Fruit fly (Drosophila melanogaster) whole organism, wandering third instar larva: Measurements from ENCODE around the gene CG42781.

Experiments used
- Abd-B ChIP-seq: fragments of >200 bp; optimal IDR thresholded peaks from 2 replicates; lab custom pipeline; 2017; ENCODE audit warnings: missing biosample characterization, missing genetic modification characterization
- Dif ChIP-seq: fragments of 200-275, 200-300 bp; sonication (Bioruptor generic); optimal IDR thresholded peaks from 2 replicates; lab custom pipeline; 2018; ENCODE audit warnings: missing biosample characterization, missing genetic modification characterization; ENCODE audit not compliant: partially characterized antibody
- Hr83 ChIP-seq: fragments of 200-300 bp; sonication (Bioruptor generic); optimal IDR thresholded peaks from 2 replicates; lab custom pipeline; 2016; ENCODE audit warnings: missing biosample characterization, mild to moderate bottlenecking, missing genetic modification characterization, moderate library complexity; ENCODE audit not compliant: poor library complexity, severe bottlenecking
- Jra ChIP-seq: sonication (Bioruptor generic); optimal IDR thresholded peaks from 2 replicates; lab custom pipeline; 2016; ENCODE audit warnings: missing biosample characterization, missing genetic modification characterization
- OdsH ChIP-seq: fragments of 200-800 bp; sonication (Bioruptor generic); optimal IDR thresholded peaks from 2 replicates; lab custom pipeline; 2016; ENCODE audit warnings: missing biosample characterization, mild to moderate bottlenecking, missing genetic modification characterization
- br ChIP-seq: fragments of 200-800 bp; sonication (Bioruptor generic); optimal IDR thresholded peaks from 2 replicates; lab custom pipeline; 2016; ENCODE audit warnings: missing biosample characterization, missing genetic modification characterization
- ey ChIP-seq: fragments of 200-800 bp; sonication (Bioruptor generic); optimal IDR thresholded peaks from 2 replicates; lab custom pipeline; 2016; ENCODE audit warnings: missing biosample characterization, missing genetic modification characterization
- foxo ChIP-seq, 2 experiments: fragments of 200-800 bp; sonication (Bioruptor generic); optimal IDR thresholded peaks; 2 replicates in 1 of 2; 3 replicates in 1 of 2; lab custom pipeline; 2016 to 2017; ENCODE audit warnings: missing biosample characterization in 2 of 2, missing genetic modification characterization in 2 of 2
- h ChIP-seq: fragments of 200-800 bp; sonication (Bioruptor generic); optimal IDR thresholded peaks from 3 replicates; lab custom pipeline; 2016; ENCODE audit warnings: missing biosample characterization, mild to moderate bottlenecking, missing genetic modification characterization
- lola ChIP-seq: fragments of >200 bp; optimal IDR thresholded peaks from 2 replicates; lab custom pipeline; 2017; ENCODE audit warnings: missing biosample characterization, missing genetic modification characterization
- pan ChIP-seq: fragments of >200 bp; optimal IDR thresholded peaks from 2 replicates; lab custom pipeline; 2017
- psq ChIP-seq: fragments of 200-800 bp; sonication (Bioruptor generic); optimal IDR thresholded peaks from 3 replicates; lab custom pipeline; 2017; ENCODE audit warnings: missing biosample characterization, mild to moderate bottlenecking, missing genetic modification characterization, moderate library complexity
- sv ChIP-seq: fragments of 200-800 bp; sonication (Bioruptor generic); optimal IDR thresholded peaks from 3 replicates; lab custom pipeline; 2016; ENCODE audit warnings: missing biosample characterization, missing genetic modification characterization
- tai ChIP-seq: sonication (Bioruptor generic); optimal IDR thresholded peaks from 2 replicates; lab custom pipeline; 2016; ENCODE audit warnings: missing biosample characterization, missing genetic modification characterization

DNA sequence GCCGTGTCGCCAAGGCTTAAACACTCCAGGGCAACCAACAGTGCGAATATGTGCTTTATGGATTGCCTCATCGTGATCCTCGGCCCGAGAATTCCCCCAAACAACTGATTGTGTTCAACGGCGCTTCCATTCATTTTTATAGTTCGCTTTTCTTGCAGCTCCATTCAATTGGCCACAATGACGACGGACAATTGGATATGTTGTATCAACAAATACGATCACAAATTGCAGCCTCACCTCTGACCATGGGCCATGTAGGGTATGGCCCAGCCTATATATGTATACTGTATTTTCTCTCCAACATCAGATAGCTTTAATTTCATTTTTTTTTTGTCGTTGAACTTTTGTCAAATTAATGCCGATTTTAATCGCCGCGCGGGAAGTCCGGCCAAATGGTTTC, 42.0 kb upstream of the CG42781 start, which contains the start of gene CG15036:
- TF ChIP-seq Dif (no peak), sv (no peak), ey (GFP tag; lab: Kevin White, UChicago) (no peak), br (GFP tag; lab: Kevin White, UChicago) (no peak), OdsH (GFP tag; lab: Kevin White, UChicago) (no peak), Abd-B (no peak), Jra (GFP tag; lab: Kevin White, UChicago) (no peak), Hr83 (no peak), pan (lab: Kevin White, UChicago) (no peak), tai (GFP tag; lab: Kevin White, UChicago) (no peak), psq (GFP tag; lab: Kevin White, UChicago) (no peak), foxo (GFP tag; optimal IDR thresholded peaks at IDR 0.05; lab: Kevin White, UChicago) (no peak), h (GFP tag; lab: Kevin White, UChicago) (no peak), lola (GFP tag; lab: Kevin White, UChicago) (no peak)
